Worm (Caenorhabditis elegans) whole organism, L1 larva: ENCODE data around the gene T21C9.9.

ENCODE experiments used
- efl-1 ChIP-seq, 4 experiments: fragments of 150-350 bp; optimal IDR thresholded peaks in 3 of 4; peaks in 1 of 4; 1 replicate in 1 of 4; 2 replicates in 3 of 4; lab custom pipeline; 2014; ENCODE audit warnings: missing biosample characterization in 2 of 4, missing genetic modification characterization in 2 of 4, missing genetic modification reagents in 2 of 4
- elt-2 ChIP-seq: sonication (generic microtip); optimal IDR thresholded peaks from 2 replicates; lab custom pipeline; 2016; ENCODE audit warnings: missing genetic modification characterization, mild to moderate bottlenecking, inconsistent platforms, missing compliant biosample characterization, missing genetic modification reagents
- nhr-20 ChIP-seq: sonication (generic microtip); optimal IDR thresholded peaks from 2 replicates; lab custom pipeline; 2016; ENCODE audit warnings: mild to moderate bottlenecking, missing genetic modification characterization, missing compliant biosample characterization
- nhr-47 ChIP-seq: sonication (generic microtip); optimal IDR thresholded peaks from 2 replicates; lab custom pipeline; 2016; ENCODE audit warnings: mild to moderate bottlenecking, missing genetic modification characterization, moderate library complexity, missing compliant biosample characterization
- nhr-77 ChIP-seq: fragments of 150-350 bp; optimal IDR thresholded peaks from 2 replicates; lab custom pipeline; 2014; ENCODE audit warnings: missing biosample characterization, missing genetic modification characterization
- nhr-85 ChIP-seq: sonication (generic microtip); peaks from one replicate; lab custom pipeline; 2016; ENCODE audit warnings: missing genetic modification characterization, inconsistent platforms, missing compliant biosample characterization
- nhr-90 ChIP-seq: sonication (generic microtip); optimal IDR thresholded peaks from 2 replicates; lab custom pipeline; 2016; ENCODE audit warnings: mild to moderate bottlenecking, missing genetic modification characterization, missing compliant biosample characterization; ENCODE audit not compliant: poor library complexity
- pqm-1 ChIP-seq: sonication (generic microtip); optimal IDR thresholded peaks from 3 replicates; lab custom pipeline; 2017; ENCODE audit warnings: missing biosample characterization, missing genetic modification characterization

T21C9.9 gene

DNA sequence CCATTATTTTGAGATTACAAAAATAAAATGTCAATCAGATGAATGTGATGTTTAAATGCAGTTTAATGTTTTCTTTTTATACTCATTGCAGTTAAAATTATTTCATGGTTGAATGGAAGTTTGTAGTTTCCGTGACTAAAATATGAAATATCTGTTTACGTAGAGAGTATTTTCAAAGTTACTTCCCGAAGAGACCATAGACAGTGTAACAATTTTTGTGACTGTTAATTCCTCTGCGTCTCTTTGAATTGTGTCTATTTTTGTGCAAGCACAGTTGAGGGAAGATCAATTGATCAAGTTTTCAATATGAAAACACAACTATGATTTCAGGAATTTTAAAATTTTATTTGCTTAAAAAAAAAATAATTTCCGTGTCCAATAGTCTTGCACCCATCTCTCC, 45.6 kb downstream of the T21C9.9 start, which contains the start of gene F25D1.5:
Gene F25D1.5 (minus strand): TSS at position 35 of the 400 bp plus-strand sequence.
- TF ChIP-seq pqm-1 (tag; lab: Kevin White, UChicago) = no peak
- TF ChIP-seq nhr-77 (tag; lab: Kevin White, UChicago) = peak; percentile 80
- peak; percentile 36 for TF ChIP-seq nhr-20
- peak; percentile 6 for TF ChIP-seq nhr-90
- TF ChIP-seq efl-1 (optimal IDR thresholded peaks at IDR 0.05; lab: Kevin White, UChicago) = peak in 1 of 2 experiments; percentile 6
- TF ChIP-seq efl-1 (GFP tag; optimal IDR thresholded peaks at IDR 0.05 in 1 of 2; lab: Kevin White, UChicago) = no peak
- TF ChIP-seq nhr-47 = no peak
- peak; percentile 1 for TF ChIP-seq elt-2 (tag; lab: Kevin White, UChicago)
- peak; percentile 79 for TF ChIP-seq nhr-85 (tag; lab: Kevin White, UChicago)
- TF ChIP-seq, all 84 proteins: peak for 6
